Fruit fly (Drosophila melanogaster): ENCODE results near the gene CG11857.
A peak's percentile ranks its signal among the peaks of the same experiment; 100 is the strongest.

The CG11857 gene

DNA sequence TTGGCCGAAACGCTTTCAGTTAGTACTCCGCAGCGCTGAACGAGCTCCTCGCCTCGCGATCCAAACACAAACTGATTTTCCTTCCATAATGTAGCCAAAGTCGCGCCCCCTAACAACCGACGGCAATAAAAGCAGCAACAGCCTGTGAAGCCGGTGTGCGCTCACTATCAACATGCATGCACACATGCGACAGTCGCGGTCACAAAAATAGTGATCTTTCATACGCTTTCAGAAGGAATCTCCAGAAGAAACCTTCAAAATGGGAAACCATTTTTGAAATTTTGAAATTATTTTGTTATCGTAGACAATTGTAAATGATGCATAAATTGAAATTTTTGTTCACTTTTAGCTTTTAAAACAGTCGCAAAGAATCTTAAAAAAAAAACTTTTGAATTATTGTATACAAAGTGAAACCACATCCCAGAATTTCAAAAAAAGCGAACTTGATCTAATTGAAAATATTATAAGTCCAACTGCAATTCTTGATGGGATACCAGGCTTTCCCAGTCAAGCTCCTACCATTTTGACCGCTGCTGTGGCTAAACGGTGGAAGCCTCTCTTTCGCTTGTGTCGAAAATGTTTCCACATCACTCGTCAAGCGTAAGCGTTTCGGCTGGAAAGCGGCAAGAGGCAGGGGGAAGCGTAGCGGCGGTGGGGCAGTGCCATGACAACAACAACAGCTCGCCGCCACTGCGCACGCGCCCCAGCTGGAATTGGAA lies 26.3 kb upstream of the CG11857 start, which contains the start of gene Cad96Cb (continued):
- TF ChIP-seq CoRest (tag; optimal IDR thresholded peaks at IDR 0.05) (peak; percentile 90), grn (GFP tag; optimal IDR thresholded peaks at IDR 0.05) (peak; percentile 0), ci (GFP tag; IDR thresholded peaks at IDR 0.05) (peak; percentile 63; the same call in 2 of the 3 replicates), abd-A (tag; optimal IDR thresholded peaks at IDR 0.05) (no peak), Rfx (GFP tag; IDR thresholded peaks at IDR 0.05) (peak; percentile 12), Atf-2 (GFP tag; optimal IDR thresholded peaks at IDR 0.05) (peak; percentile 88), ab (GFP tag; optimal IDR thresholded peaks at IDR 0.05) (peak; percentile 66), tio (GFP tag; optimal IDR thresholded peaks at IDR 0.05) (peak; percentile 91), B-H2 (GFP tag; optimal IDR thresholded peaks at IDR 0.05) (no peak), CG7745 (tag; optimal IDR thresholded peaks at IDR 0.05) (no peak), CG42726 (GFP tag; IDR thresholded peaks at IDR 0.05; ENCODE audit: partially characterized antibody) (no peak), wdn (GFP tag; IDR thresholded peaks at IDR 0.05) (no peak), sens-2 (GFP tag; IDR thresholded peaks at IDR 0.05) (no peak), disco-r (GFP tag; optimal IDR thresholded peaks at IDR 0.05) (peak; percentile 73), slp2 (GFP tag; optimal IDR thresholded peaks at IDR 0.05) (peak; percentile 82), sima (GFP tag; optimal IDR thresholded peaks at IDR 0.05) (peak; percentile 30), CG7963 (GFP tag; IDR thresholded peaks at IDR 0.05; ENCODE audit: partially characterized antibody) (0 out of 3 replicates have a peak, but pooled peaks have one; percentile 34), CG2129 (GFP tag; IDR thresholded peaks at IDR 0.05; ENCODE audit: partially characterized antibody) (no peak), CG16863 (GFP tag; optimal IDR thresholded peaks at IDR 0.05) (peak; percentile 82), ERR (GFP tag; optimal IDR thresholded peaks at IDR 0.05) (peak; percentile 54), Sox102F (GFP tag; optimal IDR thresholded peaks at IDR 0.05) (peak; percentile 86), Mes4 (GFP tag; optimal IDR thresholded peaks at IDR 0.05) (peak; percentile 85), CG3065 (GFP tag; optimal IDR thresholded peaks at IDR 0.05) (peak; percentile 65), CG10431 (GFP tag; optimal IDR thresholded peaks at IDR 0.05) (peak; percentile 76), Chrac-16 (GFP tag; optimal IDR thresholded peaks at IDR 0.05) (peak; percentile 83), HmgZ (tag; optimal IDR thresholded peaks at IDR 0.05) (peak; percentile 39), CG3838 (GFP tag; optimal IDR thresholded peaks at IDR 0.05) (peak; percentile 28), Atf3 (GFP tag; optimal IDR thresholded peaks at IDR 0.05) (peak; percentile 80), H2.0 (GFP tag; IDR thresholded peaks at IDR 0.05) (peak; percentile 38; the same call in 1 of the 2 replicates), repo (GFP tag; optimal IDR thresholded peaks at IDR 0.05) (peak; percentile 25), D (optimal IDR thresholded peaks at IDR 0.05) (no peak), D (GFP tag; optimal IDR thresholded peaks at IDR 0.05) (peak; percentile 92), CG31441 (GFP tag; IDR thresholded peaks at IDR 0.05) (peak; percentile 94), CG8478 (optimal IDR thresholded peaks at IDR 0.05) (no peak), Gug (GFP tag; IDR thresholded peaks at IDR 0.05) (peak; percentile 36; the same call in 2 of the 4 replicates), dmrt99B (tag; optimal IDR thresholded peaks at IDR 0.05) (peak; percentile 93), pum (GFP tag; optimal IDR thresholded peaks at IDR 0.05) (peak; percentile 79), CG17829 (tag; optimal IDR thresholded peaks at IDR 0.05) (peak; percentile 84), grau (tag; optimal IDR thresholded peaks at IDR 0.05) (peak; percentile 81), Bteb2 (GFP tag; optimal IDR thresholded peaks at IDR 0.05) (peak; percentile 78), Kr (GFP tag; optimal IDR thresholded peaks at IDR 0.05) (peak; percentile 9), Doc3 (GFP tag; IDR thresholded peaks at IDR 0.05; ENCODE audit: partially characterized antibody) (no peak), peb (GFP tag; IDR thresholded peaks at IDR 0.05) (peak; percentile 23; the same call in 1 of the 2 replicates), CG3995 (GFP tag; optimal IDR thresholded peaks at IDR 0.05) (peak; percentile 5), ranshi (GFP tag; IDR thresholded peaks at IDR 0.05) (peak; percentile 38; the same call in 1 of the 2 replicates), bowl (GFP tag; IDR thresholded peaks at IDR 0.05) (no peak), CG11398 (GFP tag; optimal IDR thresholded peaks at IDR 0.05) (peak; percentile 69), CG10147 (GFP tag; optimal IDR thresholded peaks at IDR 0.05) (peak; percentile 77), ems (GFP tag; optimal IDR thresholded peaks at IDR 0.05) (peak; percentile 76), CG10959 (GFP tag; IDR thresholded peaks at IDR 0.05) (peak; percentile 36)
